Worm (Caenorhabditis elegans) whole organism, L3 larva: ENCODE data around the gene F15B9.8.

ENCODE experiments used
- R02D3.7 ChIP-seq: fragments of 150-350 bp; optimal IDR thresholded peaks from 2 replicates; lab custom pipeline; 2014; ENCODE audit warnings: missing biosample characterization, missing genetic modification characterization
- ZK546.5 ChIP-seq: sonication (generic microtip); optimal IDR thresholded peaks from 2 replicates; lab custom pipeline; 2017; ENCODE audit warnings: missing biosample characterization, missing genetic modification characterization
- aly-2 ChIP-seq: fragments of 150-350 bp; optimal IDR thresholded peaks from 2 replicates; lab custom pipeline; 2014; ENCODE audit warnings: missing biosample characterization, missing genetic modification characterization
- ama-1 ChIP-seq: fragments of 150-350 bp; optimal IDR thresholded peaks from 2 replicates; lab custom pipeline; 2018
- ceh-16 ChIP-seq: sonication (generic microtip); optimal IDR thresholded peaks from 2 replicates; lab custom pipeline; 2017; ENCODE audit warnings: missing biosample characterization, missing genetic modification characterization
- ceh-82 ChIP-seq: fragments of 150-350 bp; optimal IDR thresholded peaks from 2 replicates; lab custom pipeline; 2014; ENCODE audit warnings: missing biosample characterization, missing genetic modification characterization
- ceh-9 ChIP-seq: sonication (generic microtip); optimal IDR thresholded peaks from 2 replicates; lab custom pipeline; 2018; ENCODE audit warnings: missing biosample characterization, missing genetic modification characterization
- daf-12 ChIP-seq: fragments of 150-350 bp; optimal IDR thresholded peaks from 2 replicates; lab custom pipeline; 2014; ENCODE audit warnings: missing biosample characterization, missing genetic modification reagents, missing genetic modification characterization
- egl-27 ChIP-seq: sonication (generic microtip); optimal IDR thresholded peaks from 4 replicates; lab custom pipeline; 2017; ENCODE audit warnings: missing biosample characterization, missing genetic modification reagents, missing genetic modification characterization
- elt-1 ChIP-seq: fragments of 150-350 bp; optimal IDR thresholded peaks from 2 replicates; lab custom pipeline; 2014; ENCODE audit warnings: missing biosample characterization, missing genetic modification characterization
- elt-3 ChIP-seq, 3 experiments: fragments of 150-350 bp in 1 of 3; sonication (generic microtip) in 2 of 3; optimal IDR thresholded peaks; 2 replicates in 2 of 3; 4 replicates in 1 of 3; lab custom pipeline; 2014 to 2017; ENCODE audit warnings: missing biosample characterization in 3 of 3, missing genetic modification characterization in 3 of 3
- eor-1 ChIP-seq, 2 experiments: fragments of 150-350 bp; optimal IDR thresholded peaks; 2 replicates each; lab custom pipeline; 2014 to 2018; ENCODE audit warnings: missing biosample characterization in 2 of 2, missing genetic modification characterization in 2 of 2
- fkh-10 ChIP-seq: sonication (generic microtip); optimal IDR thresholded peaks from 2 replicates; lab custom pipeline; 2017; ENCODE audit warnings: missing biosample characterization, missing genetic modification reagents, missing genetic modification characterization
- fkh-2 ChIP-seq: fragments of 150-350 bp; optimal IDR thresholded peaks from 2 replicates; lab custom pipeline; 2014; ENCODE audit warnings: missing biosample characterization, missing genetic modification reagents, missing genetic modification characterization
- fos-1 ChIP-seq: fragments of 150-350 bp; optimal IDR thresholded peaks from 2 replicates; lab custom pipeline; 2014; ENCODE audit warnings: missing biosample characterization, missing genetic modification characterization
- hmg-11 ChIP-seq: sonication (generic microtip); optimal IDR thresholded peaks from 2 replicates; lab custom pipeline; 2016; ENCODE audit warnings: missing genetic modification characterization, missing compliant biosample characterization
- jun-1 ChIP-seq: fragments of 150-350 bp; optimal IDR thresholded peaks from 2 replicates; lab custom pipeline; 2014; ENCODE audit warnings: missing biosample characterization, missing genetic modification reagents, missing genetic modification characterization
- lsy-12 ChIP-seq: sonication (generic microtip); optimal IDR thresholded peaks from 2 replicates; lab custom pipeline; 2016; ENCODE audit warnings: mild to moderate bottlenecking, missing genetic modification characterization, missing compliant biosample characterization
- mdl-1 ChIP-seq: fragments of 150-350 bp; optimal IDR thresholded peaks from 2 replicates; lab custom pipeline; 2014; ENCODE audit warnings: missing biosample characterization, missing genetic modification characterization
- mml-1 ChIP-seq: fragments of 150-350 bp; sonication (generic microtip); optimal IDR thresholded peaks from 3 replicates; lab custom pipeline; 2014; ENCODE audit warnings: missing biosample characterization, missing genetic modification characterization
- nfya-1 ChIP-seq: sonication (generic microtip); optimal IDR thresholded peaks from 2 replicates; lab custom pipeline; 2017; ENCODE audit warnings: missing genetic modification characterization, mild to moderate bottlenecking, missing compliant biosample characterization, antibody characterized with exemption, moderate library complexity; ENCODE audit not compliant: insufficient read depth
- nhr-12 ChIP-seq: fragments of 150-350 bp; optimal IDR thresholded peaks from 2 replicates; lab custom pipeline; 2014; ENCODE audit warnings: missing biosample characterization, missing genetic modification characterization
- nhr-237 ChIP-seq: fragments of 150-350 bp; optimal IDR thresholded peaks from 2 replicates; lab custom pipeline; 2014; ENCODE audit warnings: missing biosample characterization, missing genetic modification characterization
- nhr-25 ChIP-seq: sonication (generic microtip); optimal IDR thresholded peaks from 2 replicates; lab custom pipeline; 2017; ENCODE audit warnings: missing biosample characterization, missing genetic modification characterization
- nhr-43 ChIP-seq: sonication (generic microtip); optimal IDR thresholded peaks from 2 replicates; lab custom pipeline; 2016; ENCODE audit warnings: mild to moderate bottlenecking, missing genetic modification characterization, missing compliant biosample characterization; ENCODE audit not compliant: poor library complexity, severe bottlenecking
- nhr-67 ChIP-seq: fragments of 150-350 bp; optimal IDR thresholded peaks from 2 replicates; lab custom pipeline; 2014; ENCODE audit warnings: missing biosample characterization, missing genetic modification characterization
- nhr-76 ChIP-seq: fragments of 150-350 bp; sonication (generic microtip); optimal IDR thresholded peaks from 5 replicates; lab custom pipeline; 2014; ENCODE audit warnings: missing biosample characterization, missing genetic modification characterization
- nhr-77 ChIP-seq: fragments of 150-350 bp; optimal IDR thresholded peaks from 2 replicates; lab custom pipeline; 2014; ENCODE audit warnings: missing biosample characterization, missing genetic modification characterization
- pha-4 ChIP-seq: fragments of 150-350 bp; optimal IDR thresholded peaks from 2 replicates; lab custom pipeline; 2014; ENCODE audit warnings: missing biosample characterization, missing genetic modification reagents, missing genetic modification characterization
- skn-1 ChIP-seq: fragments of 150-350 bp; optimal IDR thresholded peaks from 2 replicates; lab custom pipeline; 2014; ENCODE audit warnings: missing biosample characterization, missing genetic modification characterization
- snpc-4 ChIP-seq: fragments of 150-350 bp; optimal IDR thresholded peaks from 2 replicates; lab custom pipeline; 2014; ENCODE audit warnings: missing biosample characterization, missing genetic modification characterization
- tbx-2 ChIP-seq: sonication (generic microtip); optimal IDR thresholded peaks from 2 replicates; lab custom pipeline; 2016; ENCODE audit warnings: mild to moderate bottlenecking, missing genetic modification characterization, missing compliant biosample characterization
- unc-39 ChIP-seq: sonication (generic microtip); optimal IDR thresholded peaks from 4 replicates; lab custom pipeline; 2017; ENCODE audit warnings: missing biosample characterization, missing genetic modification characterization
- unc-62 ChIP-seq: fragments of 150-350 bp; sonication (generic microtip); optimal IDR thresholded peaks from 4 replicates; lab custom pipeline; 2014; ENCODE audit warnings: missing biosample characterization, missing genetic modification reagents, missing genetic modification characterization
- zag-1 ChIP-seq: fragments of 150-350 bp; optimal IDR thresholded peaks from 2 replicates; lab custom pipeline; 2014; ENCODE audit warnings: missing biosample characterization, missing genetic modification characterization
- ztf-11 ChIP-seq: fragments of 150-350 bp; optimal IDR thresholded peaks from 2 replicates; lab custom pipeline; 2014; ENCODE audit warnings: missing biosample characterization, missing genetic modification characterization
- ztf-4 ChIP-seq: fragments of 150-350 bp; optimal IDR thresholded peaks from 2 replicates; lab custom pipeline; 2014; ENCODE audit warnings: missing biosample characterization, missing genetic modification characterization

The F15B9.8 gene

DNA sequence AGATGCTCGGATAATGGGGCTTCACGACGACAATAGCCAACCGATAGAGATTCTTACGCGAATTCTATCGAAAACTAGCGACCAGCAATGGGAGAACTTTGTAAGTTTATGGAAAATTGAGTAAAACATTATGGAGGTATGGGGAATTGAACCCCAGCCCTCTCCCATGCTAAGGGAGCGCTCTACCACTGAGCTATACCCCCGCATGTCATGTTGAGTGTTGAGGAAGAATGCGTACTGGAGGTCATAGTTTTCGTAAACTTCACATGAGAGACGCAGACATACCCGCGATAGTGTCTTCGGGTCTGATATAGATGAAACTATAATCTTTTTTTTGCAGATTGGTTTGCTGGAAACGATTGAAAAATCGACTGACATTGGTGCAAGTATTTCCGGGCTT, 15.0 kb downstream of the F15B9.8 start (continued):
- TF ChIP-seq ztf-4 (tag; lab: Kevin White, UChicago): peak; percentile 2
- TF ChIP-seq fos-1 (tag; lab: Kevin White, UChicago): no peak
- no peak for TF ChIP-seq egl-27 (tag; lab: Kevin White, UChicago)
- no peak for TF ChIP-seq fkh-2 (tag; lab: Kevin White, UChicago)
- no peak for TF ChIP-seq nhr-67 (tag; lab: Kevin White, UChicago)
- TF ChIP-seq nhr-43 (tag; lab: Kevin White, UChicago): peak; percentile 89
- peak; percentile 36 for TF ChIP-seq snpc-4
- TF ChIP-seq pha-4 (tag; lab: Kevin White, UChicago): peak; percentile 66
- TF ChIP-seq R02D3.7 (tag; lab: Kevin White, UChicago): no peak
- TF ChIP-seq nhr-76 (tag; lab: Kevin White, UChicago): no peak
- no peak for TF ChIP-seq nhr-77 (tag; lab: Kevin White, UChicago)
- TF ChIP-seq, all 47 proteins: peak for 15

DNA sequence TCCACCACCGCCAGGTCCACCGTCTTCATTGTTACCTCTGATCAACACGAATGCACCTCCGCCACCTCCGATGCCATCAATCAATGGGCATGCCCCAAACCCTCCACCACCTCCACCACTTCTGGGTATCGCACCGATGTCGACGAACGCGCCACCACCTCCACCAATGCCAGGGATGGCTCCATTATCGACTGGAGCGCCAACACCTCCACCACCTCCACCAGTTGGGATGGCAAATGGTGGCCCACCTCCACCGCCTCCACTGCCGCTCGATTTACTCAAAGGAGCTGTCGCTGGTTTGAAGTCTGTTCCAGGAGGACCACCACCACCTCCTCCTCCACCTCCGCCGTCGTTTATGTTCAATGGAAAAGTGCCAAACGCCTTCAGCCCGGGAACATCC, 16.0 kb downstream of the F15B9.8 start:
- no peak for TF ChIP-seq skn-1 (tag; lab: Kevin White, UChicago)
- no peak for TF ChIP-seq fkh-10 (GFP tag; lab: Kevin White, UChicago)

DNA sequence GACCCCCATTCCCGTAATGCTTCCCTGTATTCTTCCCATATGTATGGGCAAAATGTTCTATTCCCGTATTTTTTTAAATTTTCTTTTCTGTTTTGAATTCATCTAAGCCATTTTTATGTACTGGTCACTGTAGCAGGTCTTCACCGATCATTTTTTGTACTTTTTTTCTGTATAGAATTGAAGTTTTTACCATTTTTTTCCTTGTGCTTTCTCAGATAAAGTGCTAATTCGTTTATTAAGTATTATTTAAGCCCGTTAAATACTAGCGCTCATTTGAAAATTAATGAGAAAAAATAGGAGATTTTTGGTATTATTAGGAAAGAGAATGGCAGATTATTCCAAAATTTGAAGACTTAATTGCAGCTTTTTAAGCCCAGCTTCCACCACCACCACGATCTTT, 18.4 kb downstream of the F15B9.8 start:
- TF ChIP-seq ztf-4 (tag; lab: Kevin White, UChicago): no peak
- TF ChIP-seq daf-12 (tag; lab: Kevin White, UChicago): no peak
- no peak for TF ChIP-seq unc-62
- TF ChIP-seq ceh-16: no peak
- no peak for TF ChIP-seq nhr-76 (tag; lab: Kevin White, UChicago)
- TF ChIP-seq nfya-1 (tag; lab: Kevin White, UChicago): no peak

DNA sequence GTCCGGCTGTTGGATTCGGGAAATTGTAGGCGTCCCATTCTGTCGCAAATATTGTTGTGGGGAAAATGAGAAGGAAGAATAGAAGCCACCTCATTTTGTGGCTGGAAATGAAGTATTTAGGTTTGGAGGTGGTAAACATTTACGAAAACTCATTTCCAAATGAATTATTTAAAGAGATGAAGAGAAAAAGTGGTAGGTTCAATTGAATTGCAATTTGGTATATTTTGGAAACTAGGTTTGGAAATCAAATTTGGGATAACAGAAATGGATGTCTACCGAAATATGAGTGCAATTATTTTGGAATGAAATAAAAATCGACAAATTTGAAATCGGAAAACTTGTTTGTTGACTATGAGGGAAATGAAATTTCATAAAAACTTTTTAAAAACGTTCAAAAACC, 20.5 kb downstream of the F15B9.8 start, which contains the start of gene F15B9.10:
Gene F15B9.10, minus strand, starts transcription at position 101 of the 400 bp plus-strand sequence.
- TF ChIP-seq mdl-1 (tag; lab: Kevin White, UChicago): no peak
- TF ChIP-seq nhr-237 (tag; lab: Kevin White, UChicago): no peak
- no peak for TF ChIP-seq nhr-12 (tag; lab: Kevin White, UChicago)
- TF ChIP-seq ztf-11 (tag; lab: Kevin White, UChicago): no peak
- no peak for TF ChIP-seq ama-1 (lab: Kevin White, UChicago)
- TF ChIP-seq unc-39 (tag; lab: Kevin White, UChicago): no peak
- TF ChIP-seq tbx-2: no peak
- no peak for TF ChIP-seq zag-1 (tag; lab: Kevin White, UChicago)
- no peak for TF ChIP-seq ceh-9 (tag; lab: Kevin White, UChicago)
- no peak for TF ChIP-seq nhr-25 (tag; lab: Kevin White, UChicago)
- TF ChIP-seq hmg-11 (tag; lab: Kevin White, UChicago): no peak
- TF ChIP-seq skn-1 (tag; lab: Kevin White, UChicago): no peak
- TF ChIP-seq elt-1 (tag; lab: Kevin White, UChicago): no peak
- no peak for TF ChIP-seq mml-1
- no peak for TF ChIP-seq nhr-43 (tag; lab: Kevin White, UChicago)
- no peak for TF ChIP-seq ceh-82 (tag; lab: Kevin White, UChicago)

DNA sequence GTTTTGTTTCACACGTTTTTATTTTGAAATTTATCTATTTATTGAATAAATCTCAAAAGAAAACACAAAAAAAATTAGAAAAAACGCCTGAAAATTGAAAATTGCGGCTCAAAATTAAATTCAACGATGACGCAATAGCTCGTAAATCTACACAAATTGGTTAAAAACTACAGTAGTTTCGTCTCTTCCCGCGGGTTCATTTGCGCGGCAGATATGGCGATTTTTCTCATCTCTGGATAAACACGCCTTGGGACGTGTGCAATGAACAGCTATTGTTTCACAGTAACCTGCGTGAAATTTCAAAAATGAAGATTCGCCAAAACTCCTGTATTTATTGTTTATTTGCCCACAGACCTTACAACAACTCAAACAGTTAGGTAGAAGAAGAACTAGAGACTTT, 20.9 kb downstream of the F15B9.8 start:
- TF ChIP-seq ztf-11 (tag; lab: Kevin White, UChicago) (no peak), aly-2 (tag; lab: Kevin White, UChicago) (no peak), ceh-82 (tag; lab: Kevin White, UChicago) (no peak), eor-1 (tag; optimal IDR thresholded peaks at IDR 0.05; lab: Kevin White, UChicago) (no peak), lsy-12 (no peak), hmg-11 (tag; lab: Kevin White, UChicago) (no peak), daf-12 (tag; lab: Kevin White, UChicago) (no peak), elt-3 (tag; optimal IDR thresholded peaks at IDR 0.05; lab: Kevin White, UChicago) (no peak), unc-62 (no peak), nfya-1 (tag; lab: Kevin White, UChicago) (no peak), fkh-2 (tag; lab: Kevin White, UChicago) (no peak), ZK546.5 (tag; lab: Kevin White, UChicago) (no peak), jun-1 (tag; lab: Kevin White, UChicago) (no peak), tbx-2 (no peak)
